Worm (Caenorhabditis elegans): ENCODE data around the gene F59A7.11.

DNA sequence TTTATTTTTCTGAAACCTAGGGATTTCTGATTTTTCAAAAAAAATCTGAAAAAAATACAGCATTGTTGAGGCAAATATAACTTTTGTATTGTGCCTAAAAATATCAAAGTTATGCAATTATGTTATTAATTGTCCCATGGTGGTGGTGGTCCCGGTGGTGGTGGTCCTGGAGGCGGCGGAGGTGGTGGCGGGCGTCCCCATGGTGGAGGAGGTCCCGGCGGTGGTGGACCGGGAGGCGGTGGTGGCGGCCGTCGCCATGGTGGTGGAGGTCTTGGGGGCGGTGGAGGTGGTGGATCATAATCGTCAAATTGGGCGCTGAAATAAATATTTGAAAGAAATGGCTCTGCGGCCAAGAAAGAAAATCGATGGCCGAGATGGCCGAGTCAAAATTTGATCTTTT is 37.1 kb upstream of the F59A7.11 start:
- TF ChIP-seq W03F9.2 (tag; optimal IDR thresholded peaks at IDR 0.05) (no peak), him-1 (tag; optimal IDR thresholded peaks at IDR 0.05) (no peak), dao-5 (tag; optimal IDR thresholded peaks at IDR 0.05) (no peak)
